Fruit fly (Drosophila melanogaster) Kc167 (cell line): ENCODE measurements around the gene CG12011.

Source experiments
- Myc ChIP-seq: fragments of >200 bp; optimal IDR thresholded peaks from 2 replicates; lab custom pipeline; 2017; ENCODE audit warnings: missing external identifiers
- Sin3A ChIP-seq: fragments of >200 bp; optimal IDR thresholded peaks from 2 replicates; lab custom pipeline; 2018; ENCODE audit warnings: missing external identifiers
- h ChIP-seq: fragments of >200 bp; optimal IDR thresholded peaks from 3 replicates; lab custom pipeline; 2018; ENCODE audit warnings: missing external identifiers
- psq ChIP-seq: fragments of >200 bp; optimal IDR thresholded peaks from 2 replicates; lab custom pipeline; 2017; ENCODE audit warnings: missing external identifiers
- ttk ChIP-seq: sonication (Bioruptor generic); optimal IDR thresholded peaks from 2 replicates; lab custom pipeline; 2017; ENCODE audit warnings: missing external identifiers

DNA sequence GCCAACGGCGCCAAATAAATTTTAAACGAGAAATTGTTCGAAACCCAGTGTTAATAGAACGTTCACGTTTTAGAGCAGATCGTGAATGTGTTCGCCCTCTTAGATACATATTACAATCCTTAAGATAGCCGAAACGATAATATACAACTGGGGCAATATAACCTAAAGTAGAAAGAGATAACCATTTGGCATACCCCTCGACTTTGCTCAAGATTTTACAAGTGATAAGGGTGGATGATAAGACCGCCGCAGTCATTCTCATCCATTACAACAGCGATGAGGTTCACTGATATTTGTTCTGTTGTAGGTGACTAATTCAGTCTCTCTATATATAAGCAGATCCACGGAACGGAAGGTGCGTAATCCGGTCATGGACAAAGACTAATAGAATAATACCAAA is 32.3 kb downstream of the CG12011 start:
- TF ChIP-seq Myc (lab: Kevin White, UChicago) (no peak), h (no peak), psq (lab: Kevin White, UChicago) (no peak), Sin3A (lab: Kevin White, UChicago) (no peak), ttk (lab: Kevin White, UChicago) (no peak)
